Worm (Caenorhabditis elegans): ENCODE results near the gene dnj-5.

Gene dnj-5

DNA sequence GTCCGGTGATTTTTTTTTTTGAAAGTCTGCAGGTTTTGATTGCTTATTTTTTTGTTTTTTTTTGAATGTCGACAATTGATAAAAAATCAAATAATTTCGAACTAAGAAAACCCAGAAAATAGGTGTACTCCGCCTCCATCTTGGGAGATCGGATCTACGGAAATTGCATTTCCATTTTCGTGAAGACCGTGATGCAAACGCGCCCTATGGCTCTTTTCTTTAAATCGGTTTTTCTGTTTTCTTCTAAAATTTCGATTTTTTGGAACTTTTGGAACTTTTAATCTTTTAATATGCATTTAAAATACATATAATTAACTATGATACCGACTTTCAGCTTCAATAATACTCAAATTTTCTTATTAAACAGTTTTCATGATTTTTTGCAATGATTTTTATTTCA lies 16.1 kb downstream of the dnj-5 start:
- TF ChIP-seq ceh-88 (GFP tag; IDR thresholded peaks at IDR 0.05) (no peak), efl-1 (optimal IDR thresholded peaks at IDR 0.05) (no peak), efl-1 (GFP tag; optimal IDR thresholded peaks at IDR 0.05 in 1 of 2) (no peak), C34B4.2 (tag; optimal IDR thresholded peaks at IDR 0.05) (no peak), elt-3 (tag; optimal IDR thresholded peaks at IDR 0.05) (no peak), grh-1 (GFP tag; IDR thresholded peaks at IDR 0.05) (no peak), nhr-11 (tag; optimal IDR thresholded peaks at IDR 0.05) (no peak), pax-3 (tag; optimal IDR thresholded peaks at IDR 0.05) (no peak), ceh-63 (GFP tag; optimal IDR thresholded peaks at IDR 0.05) (no peak), aly-2 (tag; optimal IDR thresholded peaks at IDR 0.05) (no peak), nhr-77 (tag; optimal IDR thresholded peaks at IDR 0.05) (no peak), nhr-237 (tag; optimal IDR thresholded peaks at IDR 0.05) (no peak), lir-3 (tag; optimal IDR thresholded peaks at IDR 0.05; ENCODE audit: poor library complexity) (no peak), elt-2 (tag; optimal IDR thresholded peaks at IDR 0.05) (no peak), sup-37 (GFP tag; optimal IDR thresholded peaks at IDR 0.05) (no peak), lin-39 (tag; optimal IDR thresholded peaks at IDR 0.05) (no peak)

- TF ChIP-seq aly-2 (tag; optimal IDR thresholded peaks at IDR 0.05) (no peak), F16B12.6 (tag; optimal IDR thresholded peaks at IDR 0.05) (no peak), lsy-2 (tag; optimal IDR thresholded peaks at IDR 0.05) (peak in 1 of 2 experiments; percentile 52), pqm-1 (tag; optimal IDR thresholded peaks at IDR 0.05) (no peak), skn-1 (tag; optimal IDR thresholded peaks at IDR 0.05) (no peak), elt-3 (tag; optimal IDR thresholded peaks at IDR 0.05) (peak in 2 of 6 experiments; percentile 25 to 53), unc-30 (tag; optimal IDR thresholded peaks at IDR 0.05) (no peak), nhr-19 (GFP tag; conservative IDR thresholded peaks at IDR 0.05) (peak; percentile 19; the same call in 1 of the 2 replicates), mep-1 (tag; optimal IDR thresholded peaks at IDR 0.05) (peak; percentile 25), lin-14 (GFP tag; optimal IDR thresholded peaks at IDR 0.05) (peak; percentile 83), nhr-20 (tag; optimal IDR thresholded peaks at IDR 0.05) (peak; percentile 40), sptf-1 (tag; optimal IDR thresholded peaks at IDR 0.05) (no peak), mdl-1 (tag; optimal IDR thresholded peaks at IDR 0.05) (no peak), rnt-1 (tag; optimal IDR thresholded peaks at IDR 0.05) (peak; percentile 54), dpl-1 (GFP tag; optimal IDR thresholded peaks at IDR 0.05) (no peak), ceh-82 (tag; optimal IDR thresholded peaks at IDR 0.05) (no peak), nhr-12 (tag; optimal IDR thresholded peaks at IDR 0.05) (no peak), tbx-2 (tag; optimal IDR thresholded peaks at IDR 0.05) (no peak), snu-23 (GFP tag; optimal IDR thresholded peaks at IDR 0.05) (peak; percentile 18), blmp-1 (tag; optimal IDR thresholded peaks at IDR 0.05) (peak; percentile 95), sup-37 (GFP tag; optimal IDR thresholded peaks at IDR 0.05) (no peak), snpc-4 (tag; optimal IDR thresholded peaks at IDR 0.05) (no peak), elt-2 (tag; optimal IDR thresholded peaks at IDR 0.05) (no peak), nhr-85 (tag) (peak; percentile 82), C34B4.2 (tag; optimal IDR thresholded peaks at IDR 0.05) (no peak), egl-27 (tag; optimal IDR thresholded peaks at IDR 0.05) (no peak), nhr-71 (tag; optimal IDR thresholded peaks at IDR 0.05) (peak; percentile 68)
Measured at ce11 chrII:6841102-6841501, 17.0 kb downstream of the dnj-5 start.

DNA sequence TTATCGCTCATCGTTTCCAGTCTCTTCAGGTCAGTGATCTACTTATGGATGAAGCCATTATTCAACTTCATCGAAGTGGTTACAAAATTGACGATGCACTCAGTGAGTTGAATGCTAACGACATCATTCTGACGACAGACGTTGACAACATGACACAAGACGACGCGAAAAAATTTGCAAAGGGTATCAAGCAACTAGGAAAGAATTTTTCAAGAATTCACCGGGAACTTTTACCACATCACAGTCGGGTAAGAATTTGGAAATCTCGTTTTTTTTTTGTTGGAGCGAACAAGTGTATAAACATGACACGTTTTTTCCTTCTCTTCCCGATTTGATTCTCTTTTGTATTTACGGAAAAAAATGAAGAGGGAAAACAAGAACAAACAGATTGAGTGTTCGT lies 17.4 kb downstream of the dnj-5 start:
- TF ChIP-seq jun-1 (tag; optimal IDR thresholded peaks at IDR 0.05), result no peak
- no peak for TF ChIP-seq ztf-11 (tag; optimal IDR thresholded peaks at IDR 0.05)
- TF ChIP-seq alr-1 (tag; optimal IDR thresholded peaks at IDR 0.05; ENCODE audit: borderline replicate concordance), result no peak
- no peak for TF ChIP-seq lir-3 (tag; optimal IDR thresholded peaks at IDR 0.05; ENCODE audit: poor library complexity)
- no peak for TF ChIP-seq skn-1 (tag; optimal IDR thresholded peaks at IDR 0.05)
- TF ChIP-seq lin-39 (tag; optimal IDR thresholded peaks at IDR 0.05), result no peak
- TF ChIP-seq zag-1 (tag; optimal IDR thresholded peaks at IDR 0.05), result no peak
- TF ChIP-seq hlh-17 (GFP tag; optimal IDR thresholded peaks at IDR 0.05; ENCODE audit: borderline replicate concordance), result no peak
